Fruit fly (Drosophila melanogaster) whole organism, pupa: ENCODE measurements around the gene CG13796.

Experiments
- CG8301 ChIP-seq: fragments of 200-800 bp; sonication (Bioruptor generic); optimal IDR thresholded peaks from 2 replicates; lab custom pipeline; 2018; ENCODE audit warnings: missing biosample characterization, mild to moderate bottlenecking, missing genetic modification characterization
- D1 ChIP-seq: fragments of 200-800 bp; sonication (Bioruptor generic); optimal IDR thresholded peaks from 2 replicates; lab custom pipeline; 2018; ENCODE audit warnings: missing biosample characterization, mild to moderate bottlenecking, missing genetic modification characterization, moderate library complexity
- Snoo ChIP-seq: fragments of 200-800 bp; sonication (Bioruptor generic); optimal IDR thresholded peaks from 3 replicates; lab custom pipeline; 2017; ENCODE audit warnings: missing biosample characterization, mild to moderate bottlenecking, missing genetic modification characterization, inconsistent platforms

dm6 chr2L:7702383-7703188, 29.9 kb downstream of the CG13796 start, which contains the start of gene Tep3:
- TF ChIP-seq Snoo (tag; lab: Kevin White, UChicago) = no peak
- TF ChIP-seq D1 (tag; lab: Kevin White, UChicago) = peak; percentile 79
- TF ChIP-seq CG8301 (tag; lab: Kevin White, UChicago) = peak; percentile 48
